Worm (Caenorhabditis elegans) whole organism, midembryonic: ENCODE data around the gene F31D4.2.

Source experiments
- T22C8.4 ChIP-seq: fragments of 200-800 bp; sonication (Bioruptor generic); IDR thresholded peaks from 2 replicates; pipeline ENCODE4 v1.3.6; 2022; ENCODE audit warnings: missing genetic modification characterization, missing compliant biosample characterization
- cog-1 ChIP-seq: sonication (generic microtip); optimal IDR thresholded peaks from 2 replicates; lab custom pipeline; 2016; ENCODE audit warnings: missing genetic modification characterization, missing compliant biosample characterization
- flt-1 ChIP-seq: fragments of 200-800 bp; sonication (Bioruptor generic); IDR thresholded peaks from 2 replicates; pipeline ENCODE4 v1.3.6; 2022; ENCODE audit warnings: missing genetic modification characterization, missing compliant biosample characterization
- med-1 ChIP-seq: sonication (generic microtip); optimal IDR thresholded peaks from 2 replicates; lab custom pipeline; 2017; ENCODE audit warnings: missing genetic modification characterization, mild to moderate bottlenecking, missing compliant biosample characterization, antibody characterized with exemption, missing genetic modification reagents; ENCODE audit not compliant: insufficient read depth
- ref-1 ChIP-seq: fragments of 200-800 bp; sonication (Bioruptor generic); conservative IDR thresholded peaks from 2 replicates; pipeline ENCODE4 v1.3.6; 2022; ENCODE audit warnings: missing genetic modification reagents, missing genetic modification characterization, missing compliant biosample characterization

DNA sequence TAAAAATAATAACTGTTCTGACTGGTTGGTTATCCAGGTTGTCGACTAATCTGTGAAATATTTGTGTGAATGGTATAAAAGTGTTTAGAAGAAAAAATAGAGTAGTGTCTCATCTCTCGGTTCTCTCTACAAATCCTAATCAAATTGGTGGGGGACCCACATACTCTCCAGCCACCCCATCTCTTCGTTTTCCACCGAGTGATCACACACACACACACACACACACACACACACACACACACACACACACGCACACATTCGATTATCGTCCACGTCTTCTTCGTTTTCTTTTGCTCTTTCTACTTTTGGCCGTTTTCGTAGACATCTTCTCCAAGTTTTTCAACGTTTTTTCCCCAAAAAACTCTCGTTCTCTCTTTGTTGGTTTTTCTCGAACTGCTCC, 27.8 kb upstream of the F31D4.2 start:
- TF ChIP-seq cog-1 (tag; lab: Kevin White, UChicago) (no peak), ref-1 (no peak), flt-1 (GFP tag; lab: Robert Waterston, UW) (no peak), med-1 (GFP tag; lab: Kevin White, UChicago) (no peak), T22C8.4 (no peak)
